Fruit fly (Drosophila melanogaster) whole organism, prepupa: Measurements from ENCODE around the gene Fntb.

ENCODE experiments used
- CG10669 ChIP-seq: fragments of 200-800 bp; sonication (Bioruptor generic); optimal IDR thresholded peaks from 3 replicates; lab custom pipeline; 2018; ENCODE audit warnings: missing biosample characterization, mild to moderate bottlenecking, missing genetic modification characterization, moderate library complexity
- CG11762 ChIP-seq: fragments of 200-800 bp; sonication (Bioruptor generic); optimal IDR thresholded peaks from 3 replicates; lab custom pipeline; 2016; ENCODE audit warnings: missing biosample characterization, missing genetic modification characterization; ENCODE audit not compliant: insufficient read depth
- CG11902 ChIP-seq: fragments of 200-800 bp; sonication (Bioruptor generic); optimal IDR thresholded peaks from 3 replicates; lab custom pipeline; 2016; ENCODE audit warnings: missing biosample characterization, missing genetic modification characterization
- CG3032 ChIP-seq: fragments of 200-800 bp; optimal IDR thresholded peaks from 2 replicates; lab custom pipeline; 2019; ENCODE audit warnings: missing biosample characterization, mild to moderate bottlenecking, missing genetic modification characterization, moderate library complexity
- CG31627 ChIP-seq: fragments of 200-800 bp; sonication (Bioruptor generic); optimal IDR thresholded peaks from 3 replicates; lab custom pipeline; 2016; ENCODE audit warnings: missing biosample characterization, missing genetic modification characterization
- CG8119 ChIP-seq: fragments of 200-800 bp; sonication (Bioruptor generic); IDR thresholded peaks from 3 replicates; pipeline ENCODE4 v1.3.6; 2022; ENCODE audit warnings: missing biosample characterization, missing genetic modification characterization
- Ets21C ChIP-seq: fragments of 200-800 bp; sonication (Bioruptor generic); optimal IDR thresholded peaks from 3 replicates; lab custom pipeline; 2016; ENCODE audit warnings: missing biosample characterization, missing genetic modification characterization
- Gug ChIP-seq: fragments of 200-800 bp; sonication (Bioruptor generic); IDR thresholded peaks from 2 replicates; pipeline ENCODE4 v1.3.6; 2022; ENCODE audit warnings: missing biosample characterization, missing genetic modification characterization
- Hr38 ChIP-seq: sonication (Bioruptor generic); optimal IDR thresholded peaks from 2 replicates; lab custom pipeline; 2016; ENCODE audit warnings: missing biosample characterization, missing genetic modification characterization
- Lpt ChIP-seq: fragments of 200-800 bp; sonication (Bioruptor generic); optimal IDR thresholded peaks from 3 replicates; lab custom pipeline; 2016; ENCODE audit warnings: missing biosample characterization, missing genetic modification characterization
- OdsH ChIP-seq: fragments of 200-800 bp; sonication (Bioruptor generic); optimal IDR thresholded peaks from 3 replicates; lab custom pipeline; 2016; ENCODE audit warnings: missing biosample characterization, missing genetic modification characterization
- eg ChIP-seq: fragments of 200-800 bp; sonication (Bioruptor generic); IDR thresholded peaks from 3 replicates; pipeline ENCODE4 v1.3.6; 2022; ENCODE audit warnings: missing biosample characterization, missing genetic modification characterization

DNA sequence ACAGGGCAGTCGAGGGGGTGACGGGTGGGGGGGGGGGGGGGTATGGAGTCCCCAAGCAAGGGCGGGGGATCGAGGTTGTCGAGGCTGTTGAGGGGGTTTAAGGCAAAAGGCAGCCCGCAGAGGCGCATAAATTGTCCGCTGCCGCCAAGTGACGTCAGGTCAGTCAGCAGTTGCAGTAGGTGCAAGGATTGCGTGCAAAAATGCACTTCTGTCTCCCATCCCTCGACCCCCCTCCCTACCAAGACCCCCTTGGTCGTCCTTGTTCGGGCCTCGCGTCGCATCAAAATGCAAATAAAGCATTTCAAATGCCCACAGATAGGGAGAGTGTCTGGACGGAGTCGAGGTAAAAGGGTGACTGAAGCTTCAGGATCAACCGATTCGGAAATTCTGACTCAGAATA, 16.3 kb upstream of the Fntb start:
- TF ChIP-seq OdsH (GFP tag; lab: Kevin White, UChicago) (no peak), CG31627 (no peak), Hr38 (GFP tag; lab: Kevin White, UChicago) (no peak), Ets21C (GFP tag; lab: Kevin White, UChicago) (no peak), CG11762 (no peak), CG8119 (GFP tag; lab: Robert Waterston, UW) (no peak), Lpt (GFP tag; lab: Kevin White, UChicago) (no peak), CG3032 (no peak), CG11902 (GFP tag; lab: Kevin White, UChicago) (no peak), Gug (no peak), eg (GFP tag; lab: Robert Waterston, UW) (no peak), CG10669 (GFP tag; lab: Kevin White, UChicago) (no peak)
